Fruit fly (Drosophila melanogaster) whole organism, embryonic: ENCODE measurements around the gene CG17111.

Experiments
- Bdp1 ChIP-seq: fragments of 200-800 bp; sonication (Bioruptor generic); optimal IDR thresholded peaks from 3 replicates; lab custom pipeline; 2016; ENCODE audit warnings: missing biosample characterization, missing genetic modification characterization
- CG10565 ChIP-seq: fragments of 200-800 bp; sonication (Bioruptor generic); optimal IDR thresholded peaks from 3 replicates; lab custom pipeline; 2016; ENCODE audit warnings: missing biosample characterization, mild to moderate bottlenecking, missing genetic modification characterization
- CG10654 ChIP-seq: fragments of 200-800 bp; sonication (Bioruptor generic); optimal IDR thresholded peaks from 2 replicates; lab custom pipeline; 2016; ENCODE audit warnings: missing biosample characterization, missing genetic modification characterization
- CG11456 ChIP-seq: fragments of 200-800 bp; sonication (Bioruptor generic); IDR thresholded peaks from 3 replicates; pipeline ENCODE4 v1.3.6; 2022; ENCODE audit warnings: missing biosample characterization, missing genetic modification characterization
- CG12236 ChIP-seq: fragments of 200-800 bp; sonication (Bioruptor generic); optimal IDR thresholded peaks from 2 replicates; lab custom pipeline; 2016; ENCODE audit warnings: missing biosample characterization, missing genetic modification characterization
- CG14014 ChIP-seq: fragments of 200-800 bp; sonication (Bioruptor generic); IDR thresholded peaks from 2 replicates; pipeline ENCODE4 v1.3.6; 2022; ENCODE audit warnings: missing biosample characterization, missing genetic modification characterization
- CG15514 ChIP-seq: fragments of 200-800 bp; sonication (Bioruptor generic); optimal IDR thresholded peaks from 3 replicates; lab custom pipeline; 2017; ENCODE audit warnings: missing biosample characterization, missing genetic modification characterization, mild to moderate bottlenecking, moderate library complexity, missing genetic modification reagents
- CG15601 ChIP-seq: fragments of 200-800 bp; sonication (Bioruptor generic); optimal IDR thresholded peaks from 3 replicates; lab custom pipeline; 2019; ENCODE audit warnings: missing biosample characterization, mild to moderate bottlenecking, missing genetic modification characterization, moderate library complexity
- CG17829 ChIP-seq: fragments of 200-800 bp; optimal IDR thresholded peaks from 2 replicates; lab custom pipeline; 2019; ENCODE audit warnings: missing biosample characterization, mild to moderate bottlenecking, missing genetic modification characterization, moderate library complexity
- CG18619 ChIP-seq: fragments of 200-800 bp; sonication (Bioruptor generic); optimal IDR thresholded peaks from 3 replicates; lab custom pipeline; 2017; ENCODE audit warnings: missing biosample characterization, mild to moderate bottlenecking, missing genetic modification characterization
- CG2129 ChIP-seq: fragments of 200-800 bp; sonication (Bioruptor generic); IDR thresholded peaks from 2 replicates; pipeline ENCODE4 v1.3.6; 2022; ENCODE audit warnings: missing biosample characterization, missing genetic modification characterization; ENCODE audit not compliant: partially characterized antibody
- CG32767 ChIP-seq: fragments of 200-800 bp; sonication (Bioruptor generic); IDR thresholded peaks from 2 replicates; pipeline ENCODE4 v1.3.6; 2022; ENCODE audit warnings: missing biosample characterization, missing genetic modification characterization
- CG34376 ChIP-seq: fragments of 200-800 bp; sonication (Bioruptor generic); optimal IDR thresholded peaks from 2 replicates; lab custom pipeline; 2018; ENCODE audit warnings: missing biosample characterization, mild to moderate bottlenecking, missing genetic modification characterization
- CG43689 ChIP-seq: fragments of 200-800 bp; sonication (Bioruptor generic); IDR thresholded peaks from 2 replicates; pipeline ENCODE4 v1.3.6; 2022; ENCODE audit warnings: missing biosample characterization, missing genetic modification characterization
- CG4730 ChIP-seq: fragments of 200-800 bp; sonication (Bioruptor generic); IDR thresholded peaks from 2 replicates; pipeline ENCODE4 v1.3.6; 2022; ENCODE audit warnings: missing biosample characterization, missing genetic modification characterization
- CG5953 ChIP-seq: fragments of 200-800 bp; sonication (Bioruptor generic); IDR thresholded peaks from 2 replicates; pipeline ENCODE4 v1.3.6; 2022; ENCODE audit warnings: missing biosample characterization, missing genetic modification characterization
- CG9609 ChIP-seq: fragments of 200-800 bp; sonication (Bioruptor generic); optimal IDR thresholded peaks from 3 replicates; lab custom pipeline; 2016; ENCODE audit warnings: missing biosample characterization, missing genetic modification characterization
- Chrac-16 ChIP-seq: fragments of 200-800 bp; sonication (Bioruptor generic); optimal IDR thresholded peaks from 3 replicates; lab custom pipeline; 2016; ENCODE audit warnings: missing biosample characterization, missing genetic modification characterization
- CrebB ChIP-seq: fragments of 200-800 bp; sonication (Bioruptor generic); optimal IDR thresholded peaks from 3 replicates; lab custom pipeline; 2018; ENCODE audit warnings: missing biosample characterization, mild to moderate bottlenecking, missing genetic modification characterization
- Deaf1 ChIP-seq: fragments of 200-800 bp; optimal IDR thresholded peaks from 3 replicates; lab custom pipeline; 2019; ENCODE audit warnings: missing biosample characterization, mild to moderate bottlenecking, missing genetic modification characterization, moderate library complexity
- Fer1 ChIP-seq: fragments of 200-800 bp; sonication (Bioruptor generic); optimal IDR thresholded peaks from 2 replicates; lab custom pipeline; 2017; ENCODE audit warnings: missing biosample characterization, mild to moderate bottlenecking, missing genetic modification characterization
- Fer3 ChIP-seq: fragments of 200-800 bp; sonication (Bioruptor generic); optimal IDR thresholded peaks from 2 replicates; lab custom pipeline; 2018; ENCODE audit warnings: missing biosample characterization, mild to moderate bottlenecking, missing genetic modification characterization, moderate library complexity
- HLH3B ChIP-seq: fragments of 200-800 bp; sonication (Bioruptor generic); IDR thresholded peaks from 2 replicates; pipeline ENCODE4 v1.3.6; 2022; ENCODE audit warnings: missing biosample characterization, missing genetic modification characterization
- Med ChIP-seq: fragments of 200-800 bp; sonication (Bioruptor generic); peaks from one replicate; lab custom pipeline; 2016; ENCODE audit warnings: missing biosample characterization, missing genetic modification characterization, mild to moderate bottlenecking, inconsistent platforms, moderate library complexity
- NFAT ChIP-seq: fragments of 200-800 bp; sonication (Bioruptor generic); IDR thresholded peaks from 2 replicates; pipeline ENCODE4 v1.3.6; 2022; ENCODE audit warnings: missing biosample characterization, missing genetic modification characterization
- Rfx ChIP-seq: fragments of 200-800 bp; sonication (Bioruptor generic); IDR thresholded peaks from 2 replicates; pipeline ENCODE4 v1.3.6; 2022; ENCODE audit warnings: missing biosample characterization, missing genetic modification characterization
- Sox102F ChIP-seq: fragments of 200-800 bp; sonication (Bioruptor generic); optimal IDR thresholded peaks from 2 replicates; lab custom pipeline; 2018; ENCODE audit warnings: missing biosample characterization, mild to moderate bottlenecking, missing genetic modification characterization, moderate library complexity
- Sry-β ChIP-seq: fragments of 200-800 bp; sonication (Bioruptor generic); optimal IDR thresholded peaks from 2 replicates; lab custom pipeline; 2018; ENCODE audit warnings: missing biosample characterization, mild to moderate bottlenecking, missing genetic modification characterization, moderate library complexity
- Xbp1 ChIP-seq: fragments of 200-800 bp; sonication (Bioruptor generic); optimal IDR thresholded peaks from 3 replicates; lab custom pipeline; 2016; ENCODE audit warnings: missing biosample characterization, mild to moderate bottlenecking, missing genetic modification characterization
- ac ChIP-seq: fragments of 200-800 bp; sonication (Bioruptor generic); optimal IDR thresholded peaks from 3 replicates; lab custom pipeline; 2017; ENCODE audit warnings: missing biosample characterization, mild to moderate bottlenecking, missing genetic modification characterization
- ase ChIP-seq: fragments of 200-800 bp; sonication (Bioruptor generic); IDR thresholded peaks from 3 replicates; pipeline ENCODE4 v1.3.6; 2022; ENCODE audit warnings: missing biosample characterization, missing genetic modification characterization
- az2 ChIP-seq: fragments of 200-800 bp; sonication (Bioruptor generic); optimal IDR thresholded peaks from 3 replicates; lab custom pipeline; 2016; ENCODE audit warnings: missing biosample characterization, missing genetic modification characterization
- danr ChIP-seq: fragments of 200-800 bp; sonication (Bioruptor generic); IDR thresholded peaks from 2 replicates; pipeline ENCODE4 v1.3.6; 2022; ENCODE audit warnings: missing biosample characterization, missing genetic modification characterization
- ewg ChIP-seq: fragments of 200-800 bp; sonication (Bioruptor generic); optimal IDR thresholded peaks from 3 replicates; lab custom pipeline; 2017; ENCODE audit warnings: mild to moderate bottlenecking, missing biosample characterization, missing genetic modification reagents, missing genetic modification characterization
- fd64A ChIP-seq: fragments of 200-800 bp; sonication (Bioruptor generic); optimal IDR thresholded peaks from 3 replicates; lab custom pipeline; 2018; ENCODE audit warnings: missing biosample characterization, mild to moderate bottlenecking, missing genetic modification characterization
- grau ChIP-seq: fragments of 200-800 bp; optimal IDR thresholded peaks from 3 replicates; lab custom pipeline; 2019; ENCODE audit warnings: missing biosample characterization, mild to moderate bottlenecking, missing genetic modification characterization, moderate library complexity
- grn ChIP-seq: fragments of 200-800 bp; sonication (Bioruptor generic); optimal IDR thresholded peaks from 3 replicates; lab custom pipeline; 2017; ENCODE audit warnings: missing biosample characterization, missing genetic modification characterization
- ind ChIP-seq: fragments of 200-800 bp; sonication (Bioruptor generic); optimal IDR thresholded peaks from 3 replicates; lab custom pipeline; 2016; ENCODE audit warnings: missing biosample characterization, missing genetic modification characterization
- kah ChIP-seq: fragments of 200-800 bp; sonication (Bioruptor generic); optimal IDR thresholded peaks from 2 replicates; lab custom pipeline; 2018; ENCODE audit warnings: missing biosample characterization, mild to moderate bottlenecking, missing genetic modification characterization
- nerfin-2 ChIP-seq: fragments of 200-800 bp; sonication (Bioruptor generic); IDR thresholded peaks from 2 replicates; pipeline ENCODE4 v1.3.6; 2022; ENCODE audit warnings: missing biosample characterization, missing genetic modification characterization; ENCODE audit not compliant: partially characterized antibody
- onecut ChIP-seq: fragments of 200-800 bp; sonication (Bioruptor generic); IDR thresholded peaks from 2 replicates; pipeline ENCODE4 v1.3.6; 2022; ENCODE audit warnings: missing biosample characterization, missing genetic modification characterization
- otp ChIP-seq: fragments of 200-800 bp; sonication (Bioruptor generic); IDR thresholded peaks from 3 replicates; pipeline ENCODE4, ENCODE4 v1.3.6; 2022; ENCODE audit warnings: missing biosample characterization, missing genetic modification characterization
- pum ChIP-seq: fragments of 200-800 bp; sonication (Bioruptor generic); optimal IDR thresholded peaks from 2 replicates; lab custom pipeline; 2016; ENCODE audit warnings: missing biosample characterization, missing genetic modification characterization
- pzg ChIP-seq: fragments of 200-800 bp; sonication (Bioruptor generic); optimal IDR thresholded peaks from 3 replicates; lab custom pipeline; 2018; ENCODE audit warnings: missing biosample characterization, mild to moderate bottlenecking, missing genetic modification characterization, moderate library complexity
- row ChIP-seq: fragments of 200-800 bp; sonication (Bioruptor generic); IDR thresholded peaks from 3 replicates; pipeline ENCODE4 v1.3.6; 2022; ENCODE audit warnings: missing biosample characterization, missing genetic modification characterization
- sd ChIP-seq: fragments of 200-800 bp; sonication (Bioruptor generic); optimal IDR thresholded peaks from 3 replicates; lab custom pipeline; 2018; ENCODE audit warnings: missing biosample characterization, mild to moderate bottlenecking, missing genetic modification characterization, moderate library complexity
- seq ChIP-seq: fragments of 200-800 bp; sonication (Bioruptor generic); IDR thresholded peaks from 2 replicates; pipeline ENCODE4 v1.3.6; 2022; ENCODE audit warnings: missing biosample characterization, missing genetic modification characterization
- sisA ChIP-seq: fragments of 200-800 bp; sonication (Bioruptor generic); IDR thresholded peaks from 2 replicates; pipeline ENCODE4 v1.3.6; 2022; ENCODE audit warnings: missing biosample characterization, missing genetic modification characterization
- toy ChIP-seq: fragments of 200-800 bp; sonication (Bioruptor generic); IDR thresholded peaks from 2 replicates; pipeline ENCODE4 v1.3.6; 2022; ENCODE audit warnings: missing biosample characterization, missing genetic modification characterization
- trem ChIP-seq: fragments of 200-800 bp; optimal IDR thresholded peaks from 3 replicates; lab custom pipeline; 2019; ENCODE audit warnings: missing biosample characterization, mild to moderate bottlenecking, missing genetic modification characterization, moderate library complexity

The CG17111 gene

DNA sequence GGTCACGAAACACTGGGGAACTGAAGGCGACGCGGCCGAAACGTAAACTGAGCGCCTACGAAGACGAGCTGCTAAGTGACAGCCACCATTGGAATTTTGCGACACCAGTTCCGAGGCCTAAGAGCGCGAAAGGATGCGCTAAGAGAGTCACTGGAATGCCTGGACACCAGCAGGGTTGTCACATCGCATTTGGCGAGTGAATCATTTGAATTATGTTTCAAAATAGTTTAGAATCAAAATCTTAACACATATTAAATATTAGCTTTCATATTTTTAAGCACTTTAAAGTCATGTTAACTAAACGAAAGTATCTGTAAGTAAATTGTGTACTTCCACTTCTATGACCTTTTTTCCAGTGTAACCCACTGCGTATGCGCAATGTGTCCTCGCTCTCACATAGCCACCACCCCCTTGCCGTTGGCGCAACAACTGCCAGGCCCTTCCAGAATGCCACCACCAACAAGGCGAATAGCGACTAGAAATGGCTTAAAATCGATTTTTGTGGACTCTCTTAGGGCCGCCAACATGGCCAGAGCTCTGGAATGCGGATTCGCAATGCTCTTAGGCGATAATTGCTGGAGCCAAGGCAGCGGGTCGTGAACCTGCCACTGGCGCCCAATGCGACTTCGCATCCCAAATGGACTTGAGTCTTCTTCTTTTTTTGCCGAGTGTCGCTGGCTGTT, 45.8 kb upstream of the CG17111 start, which contains the start of gene Cow (continued):
- TF ChIP-seq kah (GFP tag; lab: Kevin White, UChicago) (no peak), sisA (GFP tag; lab: Robert Waterston, UW) (peak; percentile 37; the same call in 1 of the 2 replicates), CG14014 (GFP tag; lab: Robert Waterston, UW) (peak; percentile 82), seq (GFP tag; lab: Robert Waterston, UW) (peak; percentile 60; the same call in 1 of the 2 replicates), Sry-β (GFP tag; lab: Kevin White, UChicago) (no peak), toy (0 out of 2 replicates have a peak, but pooled peaks have one; percentile 34), CG15601 (tag; lab: Kevin White, UChicago) (no peak), pum (GFP tag; lab: Kevin White, UChicago) (peak; percentile 46), Sox102F (GFP tag; lab: Kevin White, UChicago) (peak; percentile 67), pzg (GFP tag; lab: Kevin White, UChicago) (peak; percentile 4), grn (GFP tag; lab: Kevin White, UChicago) (no peak), CG10654 (peak; percentile 9), Chrac-16 (GFP tag; lab: Kevin White, UChicago) (peak; percentile 19), danr (GFP tag; lab: Robert Waterston, UW) (0 out of 2 replicates have a peak, but pooled peaks have one; percentile 15), CG2129 (GFP tag; lab: Robert Waterston, UW) (no peak), nerfin-2 (no peak), Xbp1 (peak; percentile 57), ac (GFP tag; lab: Kevin White, UChicago) (no peak), CG15514 (GFP tag; lab: Kevin White, UChicago) (peak; percentile 75), sd (tag; lab: Kevin White, UChicago) (peak; percentile 41), az2 (GFP tag; lab: Kevin White, UChicago) (peak; percentile 35), CG4730 (GFP tag; lab: Robert Waterston, UW) (peak; percentile 52; the same call in 1 of the 2 replicates), Deaf1 (tag; lab: Kevin White, UChicago) (peak; percentile 55), CG43689 (peak; percentile 40; the same call in 1 of the 2 replicates), trem (tag; lab: Kevin White, UChicago) (no peak), Fer1 (GFP tag; lab: Kevin White, UChicago) (peak; percentile 86), fd64A (no peak), Fer3 (peak; percentile 60), HLH3B (GFP tag; lab: Robert Waterston, UW) (peak; percentile 66), otp (GFP tag; lab: Robert Waterston, UW) (no peak), CG5953 (GFP tag; lab: Robert Waterston, UW) (no peak), Bdp1 (GFP tag; lab: Kevin White, UChicago) (peak; percentile 42), CG12236 (GFP tag; lab: Kevin White, UChicago) (no peak), ind (GFP tag; lab: Kevin White, UChicago) (peak; percentile 64), ase (GFP tag; lab: Robert Waterston, UW) (peak; percentile 24; the same call in 1 of the 3 replicates), CG17829 (peak; percentile 32), CG18619 (GFP tag; lab: Kevin White, UChicago) (peak; percentile 62), CG32767 (GFP tag; lab: Robert Waterston, UW) (peak; percentile 58; the same call in 1 of the 2 replicates), CG11456 (peak; percentile 57; the same call in 1 of the 3 replicates), CG10565 (GFP tag; lab: Kevin White, UChicago) (no peak), CG9609 (GFP tag; lab: Kevin White, UChicago) (peak; percentile 28), NFAT (GFP tag; lab: Robert Waterston, UW) (no peak), Med (GFP tag; lab: Kevin White, UChicago) (peak; percentile 94), CrebB (peak; percentile 14), onecut (GFP tag; lab: Robert Waterston, UW) (peak; percentile 95), CG34376 (GFP tag; lab: Kevin White, UChicago) (peak; percentile 59), Rfx (GFP tag; lab: Robert Waterston, UW) (peak; percentile 77), ewg (GFP tag; lab: Kevin White, UChicago) (peak; percentile 98), grau (tag; lab: Kevin White, UChicago) (peak; percentile 75), row (GFP tag; lab: Robert Waterston, UW) (peak; percentile 84)
